Worm (Caenorhabditis elegans): ENCODE measurements around the gene F17C8.3.

Gene F17C8.3

DNA sequence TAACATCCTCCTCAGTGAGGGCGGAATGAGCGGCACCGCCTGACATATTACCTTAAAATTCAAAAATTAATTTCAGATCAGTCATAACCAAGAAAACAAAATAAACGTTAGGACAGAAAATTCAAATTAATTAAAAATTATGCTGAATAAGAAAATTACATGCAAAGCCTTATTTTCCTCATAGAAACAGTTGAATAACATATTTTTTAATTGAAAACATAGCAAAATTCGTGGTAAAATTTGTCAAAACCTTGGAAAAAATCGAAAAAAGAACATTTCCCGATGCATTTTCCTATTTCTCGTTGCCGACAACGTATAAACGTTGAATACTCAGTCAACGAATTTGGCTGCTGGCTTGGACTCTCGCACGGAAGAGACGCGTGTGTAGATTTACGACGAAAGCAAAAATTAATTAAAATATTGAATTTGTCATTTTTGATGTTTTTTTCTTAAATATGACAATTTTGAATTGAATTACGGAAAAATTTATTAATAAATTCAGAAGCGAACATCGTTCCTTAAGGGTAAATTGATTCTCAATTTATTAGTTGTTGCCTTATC lies 22.3 kb downstream of the F17C8.3 start, which contains the start of the genes rps-0 and rbg-3 (continued):
- TF ChIP-seq ztf-4 (tag; optimal IDR thresholded peaks at IDR 0.05) (no peak), fkh-10 (GFP tag; optimal IDR thresholded peaks at IDR 0.05) (peak; percentile 38), skn-1 (tag; optimal IDR thresholded peaks at IDR 0.05) (peak; percentile 62), daf-12 (tag; optimal IDR thresholded peaks at IDR 0.05) (no peak), snpc-4 (tag; optimal IDR thresholded peaks at IDR 0.05) (peak; percentile 84), fos-1 (tag; optimal IDR thresholded peaks at IDR 0.05) (no peak), lin-39 (tag; optimal IDR thresholded peaks at IDR 0.05) (peak; percentile 93), jun-1 (tag; optimal IDR thresholded peaks at IDR 0.05) (peak; percentile 86), elt-1 (tag; optimal IDR thresholded peaks at IDR 0.05) (peak; percentile 27), egl-5 (tag; optimal IDR thresholded peaks at IDR 0.05) (peak; percentile 85), nhr-28 (tag; optimal IDR thresholded peaks at IDR 0.05) (no peak), nhr-43 (tag; optimal IDR thresholded peaks at IDR 0.05; ENCODE audit: poor library complexity, severe bottlenecking) (peak; percentile 82)

DNA sequence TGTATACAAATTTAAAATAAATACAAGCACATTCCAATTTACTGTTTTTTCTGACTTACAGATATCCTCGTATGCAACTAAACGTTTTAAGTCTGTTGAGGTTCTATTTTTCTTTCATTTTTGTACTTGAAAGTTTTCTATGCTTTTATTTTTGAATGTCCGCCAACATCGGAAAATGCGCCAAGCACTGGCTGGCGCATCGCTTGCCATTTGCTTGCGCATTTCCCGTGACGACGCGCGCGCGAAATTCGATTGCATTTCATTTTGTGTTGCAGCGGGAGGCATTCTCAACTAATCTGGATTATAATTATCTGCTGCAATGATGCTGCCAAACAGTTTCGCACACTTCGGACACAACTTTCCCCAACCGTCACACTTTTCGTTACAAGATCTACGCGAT lies 25.2 kb downstream of the F17C8.3 start, which contains the start of gene fbxl-2:
Gene fbxl-2, plus strand, starts transcription at position 278 of the 400 bp plus-strand sequence.
- TF ChIP-seq ceh-9 (tag; optimal IDR thresholded peaks at IDR 0.05) (no peak), sea-2 (GFP tag; optimal IDR thresholded peaks at IDR 0.05) (no peak), ama-1 (optimal IDR thresholded peaks at IDR 0.05) (peak; percentile 68), zag-1 (tag; optimal IDR thresholded peaks at IDR 0.05) (no peak), mml-1 (tag; optimal IDR thresholded peaks at IDR 0.05) (no peak), egl-27 (tag; optimal IDR thresholded peaks at IDR 0.05) (no peak), skn-1 (tag; optimal IDR thresholded peaks at IDR 0.05) (peak; percentile 60), nhr-11 (tag; optimal IDR thresholded peaks at IDR 0.05) (peak; percentile 71), R02D3.7 (tag; optimal IDR thresholded peaks at IDR 0.05) (peak; percentile 97), nhr-23 (tag; optimal IDR thresholded peaks at IDR 0.05) (peak; percentile 96), ZK546.5 (tag; optimal IDR thresholded peaks at IDR 0.05) (peak; percentile 10), elt-2 (tag; optimal IDR thresholded peaks at IDR 0.05) (peak; percentile 76), lin-39 (tag; optimal IDR thresholded peaks at IDR 0.05) (peak; percentile 99), hmg-11 (tag; optimal IDR thresholded peaks at IDR 0.05) (peak; percentile 83), nhr-76 (tag; optimal IDR thresholded peaks at IDR 0.05) (peak; percentile 13), pqm-1 (tag; optimal IDR thresholded peaks at IDR 0.05) (peak; percentile 47), nfya-1 (tag; optimal IDR thresholded peaks at IDR 0.05; ENCODE audit: insufficient read depth) (peak; percentile 97), ceh-16 (tag; optimal IDR thresholded peaks at IDR 0.05) (no peak), tbx-2 (tag; optimal IDR thresholded peaks at IDR 0.05) (peak; percentile 91), nhr-67 (tag; optimal IDR thresholded peaks at IDR 0.05) (no peak), ceh-28 (tag; optimal IDR thresholded peaks at IDR 0.05) (peak; percentile 88), fos-1 (tag; optimal IDR thresholded peaks at IDR 0.05) (peak; percentile 67), mdl-1 (tag; optimal IDR thresholded peaks at IDR 0.05) (no peak), egl-5 (tag; optimal IDR thresholded peaks at IDR 0.05) (peak; percentile 96), lsy-12 (tag; optimal IDR thresholded peaks at IDR 0.05) (peak; percentile 94), ceh-82 (tag; optimal IDR thresholded peaks at IDR 0.05) (peak; percentile 65), daf-12 (tag; optimal IDR thresholded peaks at IDR 0.05) (no peak), nhr-77 (tag; optimal IDR thresholded peaks at IDR 0.05) (peak; percentile 84), unc-62 (GFP tag; optimal IDR thresholded peaks at IDR 0.05) (peak; percentile 5), unc-39 (tag; optimal IDR thresholded peaks at IDR 0.05) (no peak), eor-1 (tag; optimal IDR thresholded peaks at IDR 0.05) (no peak), fkh-2 (tag; optimal IDR thresholded peaks at IDR 0.05) (no peak), elt-3 (tag; optimal IDR thresholded peaks at IDR 0.05) (peak in 2 of 3 experiments; percentile 60 to 70), jun-1 (tag; optimal IDR thresholded peaks at IDR 0.05) (peak; percentile 89), nhr-237 (tag; optimal IDR thresholded peaks at IDR 0.05) (no peak), nhr-12 (tag; optimal IDR thresholded peaks at IDR 0.05) (no peak), aly-2 (tag; optimal IDR thresholded peaks at IDR 0.05) (no peak), ztf-4 (tag; optimal IDR thresholded peaks at IDR 0.05) (peak; percentile 81), nhr-43 (tag; optimal IDR thresholded peaks at IDR 0.05; ENCODE audit: poor library complexity, severe bottlenecking) (peak; percentile 96), snpc-4 (tag; optimal IDR thresholded peaks at IDR 0.05) (peak; percentile 91), lin-15B (tag; optimal IDR thresholded peaks at IDR 0.05) (peak; percentile 98), nhr-25 (tag; optimal IDR thresholded peaks at IDR 0.05) (peak; percentile 99), pha-4 (tag; optimal IDR thresholded peaks at IDR 0.05) (peak; percentile 98), ztf-11 (tag; optimal IDR thresholded peaks at IDR 0.05) (no peak), nhr-28 (tag; optimal IDR thresholded peaks at IDR 0.05) (no peak), elt-1 (tag; optimal IDR thresholded peaks at IDR 0.05) (peak; percentile 65), fkh-10 (GFP tag; optimal IDR thresholded peaks at IDR 0.05) (peak; percentile 47)

All from whole organism, L3 larva.